Fruit fly (Drosophila melanogaster): ENCODE results near the gene CecC.

Gene CecC

DNA sequence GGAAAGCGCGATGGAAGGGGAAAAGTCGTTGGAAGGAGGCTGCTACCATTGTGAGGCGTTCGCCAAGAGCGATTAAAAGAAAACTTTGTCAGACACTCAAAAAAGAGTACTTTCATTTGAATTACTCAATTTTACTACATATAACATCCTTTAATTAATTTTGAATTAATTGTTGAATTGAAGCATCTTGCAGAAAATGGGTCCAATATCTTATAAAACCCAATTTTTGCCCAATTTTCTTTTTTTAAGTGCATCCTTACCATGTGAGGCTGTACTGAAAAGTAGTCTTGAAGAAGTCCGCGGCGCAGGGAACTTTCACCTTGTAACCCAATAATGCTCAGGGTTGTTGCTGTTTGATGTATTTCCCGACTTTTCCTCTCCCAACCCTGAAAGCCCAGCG, 19.0 kb downstream of the CecC start (continued):
- no peak for TF ChIP-seq CG3838 (GFP tag; optimal IDR thresholded peaks at IDR 0.05)
- no peak for TF ChIP-seq zfh2 (GFP tag; optimal IDR thresholded peaks at IDR 0.05)
- no peak for TF ChIP-seq odd (GFP tag; optimal IDR thresholded peaks at IDR 0.05)
- TF ChIP-seq gt (GFP tag; IDR thresholded peaks at IDR 0.05): no peak
- TF ChIP-seq br (optimal IDR thresholded peaks at IDR 0.05): no peak
- TF ChIP-seq ranshi (GFP tag; IDR thresholded peaks at IDR 0.05): peak; percentile 53; the same call in 1 of the 2 replicates
- TF ChIP-seq wdn (GFP tag; IDR thresholded peaks at IDR 0.05): no peak
- TF ChIP-seq CG10209 (GFP tag; optimal IDR thresholded peaks at IDR 0.05): peak; percentile 1
- TF ChIP-seq her (GFP tag; optimal IDR thresholded peaks at IDR 0.05): no peak
- TF ChIP-seq CG3995 (GFP tag; optimal IDR thresholded peaks at IDR 0.05): no peak
- TF ChIP-seq CG3281 (GFP tag; optimal IDR thresholded peaks at IDR 0.05): peak; percentile 38
- peak; percentile 49 for TF ChIP-seq CG15269 (tag; optimal IDR thresholded peaks at IDR 0.05)
- TF ChIP-seq Ptx1 (GFP tag; IDR thresholded peaks at IDR 0.05): no peak
- no peak for TF ChIP-seq HLH54F (GFP tag; optimal IDR thresholded peaks at IDR 0.05)
- TF ChIP-seq CG12299 (tag; optimal IDR thresholded peaks at IDR 0.05): no peak
- TF ChIP-seq gsb-n (tag; optimal IDR thresholded peaks at IDR 0.05): peak; percentile 10
- TF ChIP-seq CG13424 (tag; optimal IDR thresholded peaks at IDR 0.05): peak; percentile 60
- no peak for TF ChIP-seq ase (GFP tag; IDR thresholded peaks at IDR 0.05)
- no peak for TF ChIP-seq shn (GFP tag; optimal IDR thresholded peaks at IDR 0.05)
- TF ChIP-seq toy (GFP tag; IDR thresholded peaks at IDR 0.05): no peak
- no peak for TF ChIP-seq fu2 (GFP tag; optimal IDR thresholded peaks at IDR 0.05)
- TF ChIP-seq Poxn (GFP tag; IDR thresholded peaks at IDR 0.05): no peak
- TF ChIP-seq CG5953 (GFP tag; IDR thresholded peaks at IDR 0.05): no peak
- peak; percentile 23 for TF ChIP-seq Asciz (GFP tag; optimal IDR thresholded peaks at IDR 0.05)
- TF ChIP-seq Bdp1 (GFP tag; optimal IDR thresholded peaks at IDR 0.05): no peak
- no peak for TF ChIP-seq CG7271 (tag; optimal IDR thresholded peaks at IDR 0.05)
- TF ChIP-seq Dip3 (GFP tag; optimal IDR thresholded peaks at IDR 0.05): no peak
- peak; percentile 6 for TF ChIP-seq CG10267 (tag; optimal IDR thresholded peaks at IDR 0.05)
- no peak for TF ChIP-seq CG14965 (GFP tag; optimal IDR thresholded peaks at IDR 0.05; ENCODE audit: borderline replicate concordance)
- TF ChIP-seq gcm (GFP tag; optimal IDR thresholded peaks at IDR 0.05): peak; percentile 3
- TF ChIP-seq CG4360 (GFP tag; IDR thresholded peaks at IDR 0.05): no peak
- TF ChIP-seq danr (GFP tag; IDR thresholded peaks at IDR 0.05): no peak
- peak in 1 of 2 experiments; percentile 29 for TF ChIP-seq dpn (GFP tag; optimal IDR thresholded peaks at IDR 0.05)
- TF ChIP-seq Lhr (GFP tag; optimal IDR thresholded peaks at IDR 0.05): no peak
- no peak for TF ChIP-seq inv (GFP tag; IDR thresholded peaks at IDR 0.05; ENCODE audit: partially characterized antibody)
- no peak for TF ChIP-seq CG17568 (GFP tag; optimal IDR thresholded peaks at IDR 0.05)
- TF ChIP-seq Mes4 (GFP tag; optimal IDR thresholded peaks at IDR 0.05): no peak
- no peak for TF ChIP-seq CG4854 (GFP tag; optimal IDR thresholded peaks at IDR 0.05)
- no peak for TF ChIP-seq CG14860 (GFP tag; IDR thresholded peaks at IDR 0.05; ENCODE audit: partially characterized antibody)
- TF ChIP-seq Hr39 (optimal IDR thresholded peaks at IDR 0.05): no peak
- no peak for TF ChIP-seq en (GFP tag; optimal IDR thresholded peaks at IDR 0.05)
- no peak for TF ChIP-seq CG34422 (GFP tag; IDR thresholded peaks at IDR 0.05)
- no peak for TF ChIP-seq Chrac-16 (GFP tag; optimal IDR thresholded peaks at IDR 0.05)
- TF ChIP-seq CrebB (tag; optimal IDR thresholded peaks at IDR 0.05): no peak
- TF ChIP-seq bigmax (GFP tag; optimal IDR thresholded peaks at IDR 0.05): no peak
- no peak for TF ChIP-seq CG8924 (tag; optimal IDR thresholded peaks at IDR 0.05)
- TF ChIP-seq sr (GFP tag; IDR thresholded peaks at IDR 0.05): no peak
- no peak for TF ChIP-seq so (GFP tag; IDR thresholded peaks at IDR 0.05)
- 0 out of 3 replicates have a peak, but pooled peaks have one; percentile 24 for TF ChIP-seq zfh1 (GFP tag; IDR thresholded peaks at IDR 0.05)
- no peak for TF ChIP-seq CkIIα-i1 (GFP tag; IDR thresholded peaks at IDR 0.05)
- TF ChIP-seq crp (GFP tag; optimal IDR thresholded peaks at IDR 0.05): no peak
- TF ChIP-seq Kr (GFP tag; optimal IDR thresholded peaks at IDR 0.05): no peak
- no peak for TF ChIP-seq Dip2 (GFP tag; IDR thresholded peaks at IDR 0.05)

Measured in whole organism, embryonic.